Fruit fly (Drosophila melanogaster) whole organism, prepupa: ENCODE results near the gene Lam.

Experiments used
- Blimp-1 ChIP-seq: fragments of 200-800 bp; sonication (Bioruptor generic); optimal IDR thresholded peaks from 3 replicates; lab custom pipeline; 2017; ENCODE audit warnings: missing biosample characterization, missing genetic modification characterization, mild to moderate bottlenecking, moderate library complexity, missing genetic modification reagents
- CG10631 ChIP-seq: fragments of 200-800 bp; sonication (Bioruptor generic); optimal IDR thresholded peaks from 2 replicates; lab custom pipeline; 2016; ENCODE audit warnings: missing biosample characterization, missing genetic modification characterization
- CG10669 ChIP-seq: fragments of 200-800 bp; sonication (Bioruptor generic); optimal IDR thresholded peaks from 3 replicates; lab custom pipeline; 2018; ENCODE audit warnings: missing biosample characterization, mild to moderate bottlenecking, missing genetic modification characterization, moderate library complexity
- CG11294 ChIP-seq: fragments of 200-800 bp; sonication (Bioruptor generic); IDR thresholded peaks from 2 replicates; pipeline ENCODE4 v1.3.6; 2022; ENCODE audit warnings: missing biosample characterization, missing genetic modification characterization
- CG15336 ChIP-seq: fragments of 200-800 bp; sonication (Bioruptor generic); IDR thresholded peaks from 2 replicates; pipeline ENCODE4 v1.3.6; 2022; ENCODE audit warnings: missing biosample characterization, missing genetic modification characterization
- CG1621 ChIP-seq: fragments of 200-800 bp; sonication (Bioruptor generic); optimal IDR thresholded peaks from 3 replicates; lab custom pipeline; 2018; ENCODE audit warnings: missing biosample characterization, mild to moderate bottlenecking, missing genetic modification characterization
- CG16779 ChIP-seq: fragments of 200-800 bp; sonication (Bioruptor generic); optimal IDR thresholded peaks from 3 replicates; lab custom pipeline; 2017; ENCODE audit warnings: missing biosample characterization, mild to moderate bottlenecking, missing genetic modification characterization
- CG3032 ChIP-seq: fragments of 200-800 bp; optimal IDR thresholded peaks from 2 replicates; lab custom pipeline; 2019; ENCODE audit warnings: missing biosample characterization, mild to moderate bottlenecking, missing genetic modification characterization, moderate library complexity
- CG34406 ChIP-seq: fragments of 200-800 bp; sonication (Bioruptor generic); optimal IDR thresholded peaks from 3 replicates; lab custom pipeline; 2016; ENCODE audit warnings: missing biosample characterization, missing genetic modification characterization
- CG6163 ChIP-seq: fragments of 200-800 bp; sonication (Bioruptor generic); IDR thresholded peaks from 3 replicates; pipeline ENCODE4 v1.3.6; 2022; ENCODE audit warnings: missing biosample characterization, missing genetic modification characterization
- CG6808 ChIP-seq: fragments of 200-800 bp; sonication (Bioruptor generic); optimal IDR thresholded peaks from 3 replicates; lab custom pipeline; 2017; ENCODE audit warnings: missing biosample characterization, missing genetic modification characterization, mild to moderate bottlenecking, moderate library complexity, missing genetic modification reagents
- CG8319 ChIP-seq: fragments of 200-800 bp; sonication (Bioruptor generic); optimal IDR thresholded peaks from 3 replicates; lab custom pipeline; 2016; ENCODE audit warnings: missing biosample characterization, missing genetic modification characterization
- CG9139 ChIP-seq: fragments of 200-800 bp; sonication (Bioruptor generic); optimal IDR thresholded peaks from 3 replicates; lab custom pipeline; 2017; ENCODE audit warnings: missing biosample characterization, mild to moderate bottlenecking, missing genetic modification characterization
- Eip75B ChIP-seq: fragments of 200-800 bp; sonication (Bioruptor generic); optimal IDR thresholded peaks from 3 replicates; lab custom pipeline; 2016; ENCODE audit warnings: missing biosample characterization, missing genetic modification characterization
- Eip93F ChIP-seq: fragments of 200-800 bp; sonication (Bioruptor generic); optimal IDR thresholded peaks from 2 replicates; lab custom pipeline; 2016; ENCODE audit warnings: missing biosample characterization, mild to moderate bottlenecking, missing genetic modification characterization
- Ets96B ChIP-seq: fragments of 200-800 bp; optimal IDR thresholded peaks from 2 replicates; lab custom pipeline; 2019; ENCODE audit warnings: missing biosample characterization, mild to moderate bottlenecking, missing genetic modification characterization, moderate library complexity
- Gug ChIP-seq: fragments of 200-800 bp; sonication (Bioruptor generic); IDR thresholded peaks from 2 replicates; pipeline ENCODE4 v1.3.6; 2022; ENCODE audit warnings: missing biosample characterization, missing genetic modification characterization
- Hr4 ChIP-seq: fragments of 200-800 bp; sonication (Bioruptor generic); optimal IDR thresholded peaks from 3 replicates; lab custom pipeline; 2016; ENCODE audit warnings: missing biosample characterization, missing genetic modification characterization
- Lpt ChIP-seq: fragments of 200-800 bp; sonication (Bioruptor generic); optimal IDR thresholded peaks from 3 replicates; lab custom pipeline; 2016; ENCODE audit warnings: missing biosample characterization, missing genetic modification characterization
- OdsH ChIP-seq: fragments of 200-800 bp; sonication (Bioruptor generic); optimal IDR thresholded peaks from 3 replicates; lab custom pipeline; 2016; ENCODE audit warnings: missing biosample characterization, missing genetic modification characterization
- Smox ChIP-seq: fragments of 200-800 bp; sonication (Bioruptor generic); optimal IDR thresholded peaks from 3 replicates; lab custom pipeline; 2016; ENCODE audit warnings: missing biosample characterization, missing genetic modification characterization
- Sox15 ChIP-seq: fragments of 200-800 bp; sonication (Bioruptor generic); optimal IDR thresholded peaks from 3 replicates; lab custom pipeline; 2016; ENCODE audit warnings: missing biosample characterization, missing genetic modification characterization
- acj6 ChIP-seq: fragments of 200-800 bp; sonication (Bioruptor generic); optimal IDR thresholded peaks from 3 replicates; lab custom pipeline; 2016; ENCODE audit warnings: missing biosample characterization, missing genetic modification characterization
- cyc ChIP-seq: fragments of 200-800 bp; sonication (Bioruptor generic); optimal IDR thresholded peaks from 3 replicates; lab custom pipeline; 2016; ENCODE audit warnings: missing biosample characterization, missing genetic modification characterization
- fd59A ChIP-seq: fragments of 200-800 bp; sonication (Bioruptor generic); optimal IDR thresholded peaks from 2 replicates; lab custom pipeline; 2017; ENCODE audit warnings: missing biosample characterization, mild to moderate bottlenecking, missing genetic modification characterization, missing genetic modification reagents
- net ChIP-seq: fragments of 200-800 bp; sonication (Bioruptor generic); optimal IDR thresholded peaks from 3 replicates; lab custom pipeline; 2016; ENCODE audit warnings: missing biosample characterization, missing genetic modification characterization
- salr ChIP-seq, 2 experiments: fragments of 200-800 bp; sonication (Bioruptor generic); optimal IDR thresholded peaks; 3 replicates each; lab custom pipeline; 2016 to 2018; ENCODE audit warnings: missing biosample characterization in 2 of 2, missing genetic modification characterization in 2 of 2, mild to moderate bottlenecking in 1 of 2
- svp ChIP-seq: fragments of 200-800 bp; sonication (Bioruptor generic); peaks from one replicate; lab custom pipeline; 2016; ENCODE audit warnings: missing biosample characterization, missing genetic modification characterization

The Lam gene

dm6 chr2L:5569503-5569902 is 27.2 kb downstream of the Lam start (continued):
- TF ChIP-seq Blimp-1 (GFP tag; lab: Kevin White, UChicago) (no peak), Hr4 (GFP tag; lab: Kevin White, UChicago) (peak; percentile 54), salr (GFP tag; optimal IDR thresholded peaks at IDR 0.05; lab: Kevin White, UChicago) (peak in 1 of 2 experiments; percentile 26), cyc (GFP tag; lab: Kevin White, UChicago) (peak; percentile 29), Lpt (GFP tag; lab: Kevin White, UChicago) (no peak), CG11294 (GFP tag; lab: Robert Waterston, UW) (no peak), CG34406 (peak; percentile 12), CG3032 (tag; lab: Kevin White, UChicago) (no peak), Eip75B (peak; percentile 30), acj6 (GFP tag; lab: Kevin White, UChicago) (peak; percentile 57), CG16779 (tag; lab: Kevin White, UChicago) (no peak), Eip93F (GFP tag; lab: Kevin White, UChicago) (no peak), Ets96B (tag; lab: Kevin White, UChicago) (peak; percentile 54)

dm6 chr2L:5581016-5581415 is 38.7 kb downstream of the Lam start, which contains the start of gene CG14011:
Gene CG14011, minus strand, starts transcription at chr2L:5581116.
- TF ChIP-seq OdsH (no peak), svp (GFP tag; lab: Kevin White, UChicago) (peak; percentile 6)
- TF ChIP-seq, all 60 proteins: peak for 1

- TF ChIP-seq CG9139 (GFP tag; lab: Kevin White, UChicago) (no peak), Smox (no peak)
Measured at dm6 chr2L:5588314-5588713, 46.0 kb downstream of the Lam start, which contains the start of gene CG7251. Gene CG7251, minus strand, starts transcription at chr2L:5588414.

- TF ChIP-seq Lpt (GFP tag; lab: Kevin White, UChicago) (no peak), Gug (GFP tag; lab: Robert Waterston, UW) (no peak), fd59A (GFP tag; lab: Kevin White, UChicago) (no peak), CG10631 (GFP tag; lab: Kevin White, UChicago) (no peak), Sox15 (GFP tag; lab: Kevin White, UChicago) (no peak), CG15336 (no peak), net (GFP tag; lab: Kevin White, UChicago) (no peak), CG10669 (GFP tag; lab: Kevin White, UChicago) (no peak), CG6163 (GFP tag; lab: Robert Waterston, UW) (no peak), CG1621 (tag; lab: Kevin White, UChicago) (no peak), Eip75B (no peak), CG8319 (GFP tag; lab: Kevin White, UChicago) (no peak), Ets96B (tag; lab: Kevin White, UChicago) (no peak), CG6808 (no peak)
Measured at dm6 chr2L:5593839-5594238, 51.6 kb downstream of the Lam start.
